Fruit fly (Drosophila melanogaster) S2 (cell line): ENCODE data around the gene IKKepsilon.

Source experiments
- CG8478 ChIP-seq: fragments of >200 bp; optimal IDR thresholded peaks from 2 replicates; lab custom pipeline; 2018
- CTCF ChIP-seq, 2 experiments: fragments of >200 bp; optimal IDR thresholded peaks; 2 replicates each; lab custom pipeline; 2018

DNA sequence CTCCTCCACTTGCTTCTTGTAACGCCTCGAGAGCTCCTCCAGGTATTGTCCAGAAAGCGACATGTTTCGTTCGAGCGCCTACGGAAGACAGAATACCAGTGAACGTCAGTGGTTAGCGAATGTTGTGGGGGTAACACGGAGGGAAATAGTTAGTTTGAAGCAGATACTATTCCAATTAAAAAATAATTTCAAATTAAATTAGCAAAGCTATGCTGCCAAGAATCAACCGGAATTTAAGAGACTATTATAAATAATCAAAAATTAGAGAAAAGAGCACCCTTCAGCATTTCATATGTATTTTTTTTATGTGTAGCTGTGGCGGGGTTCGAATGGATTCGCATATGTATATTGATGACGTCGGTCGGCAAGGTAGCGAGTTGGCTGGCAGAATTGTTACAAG, 14.8 kb upstream of the IKKepsilon start:
- TF ChIP-seq CTCF (optimal IDR thresholded peaks at IDR 0.05; lab: Kevin White, UChicago) (no peak), CG8478 (lab: Kevin White, UChicago) (no peak)
